Fruit fly (Drosophila melanogaster) whole organism, embryonic: ENCODE measurements around the gene CG10274.

ENCODE experiments used
- Atf3 ChIP-seq: fragments of 200-800 bp; sonication (Bioruptor generic); optimal IDR thresholded peaks from 3 replicates; lab custom pipeline; 2016; ENCODE audit warnings: missing biosample characterization, missing genetic modification characterization
- CG10147 ChIP-seq: fragments of 200-800 bp; sonication (Bioruptor generic); optimal IDR thresholded peaks from 2 replicates; lab custom pipeline; 2019; ENCODE audit warnings: missing biosample characterization, mild to moderate bottlenecking, missing genetic modification characterization, moderate library complexity
- CG10543 ChIP-seq: fragments of 200-800 bp; sonication (Bioruptor generic); optimal IDR thresholded peaks from 3 replicates; lab custom pipeline; 2017; ENCODE audit warnings: missing biosample characterization, mild to moderate bottlenecking, missing genetic modification characterization, moderate library complexity
- CG10654 ChIP-seq: fragments of 200-800 bp; sonication (Bioruptor generic); optimal IDR thresholded peaks from 2 replicates; lab custom pipeline; 2016; ENCODE audit warnings: missing biosample characterization, missing genetic modification characterization
- CG11085 ChIP-seq: fragments of 200-800 bp; sonication (Bioruptor generic); IDR thresholded peaks from 2 replicates; pipeline ENCODE4 v1.3.6; 2022; ENCODE audit warnings: missing biosample characterization, missing genetic modification characterization
- CG12104 ChIP-seq: fragments of 200-800 bp; sonication (Bioruptor generic); optimal IDR thresholded peaks from 3 replicates; lab custom pipeline; 2016; ENCODE audit warnings: missing biosample characterization, missing genetic modification characterization
- CG13624 ChIP-seq: fragments of 200-800 bp; sonication (Bioruptor generic); optimal IDR thresholded peaks from 2 replicates; lab custom pipeline; 2016; ENCODE audit warnings: missing biosample characterization, missing genetic modification characterization
- CG14667 ChIP-seq: fragments of 200-800 bp; sonication (Bioruptor generic); IDR thresholded peaks from 2 replicates; pipeline ENCODE4 v1.3.6; 2022; ENCODE audit warnings: missing biosample characterization, missing genetic modification characterization
- CG15073 ChIP-seq: fragments of 200-800 bp; sonication (Bioruptor generic); optimal IDR thresholded peaks from 2 replicates; lab custom pipeline; 2016; ENCODE audit warnings: missing biosample characterization, missing genetic modification characterization
- CG15696 ChIP-seq: fragments of 200-800 bp; sonication (Bioruptor generic); optimal IDR thresholded peaks from 2 replicates; lab custom pipeline; 2019; ENCODE audit warnings: missing biosample characterization, mild to moderate bottlenecking, missing genetic modification characterization, moderate library complexity
- CG1603 ChIP-seq: fragments of 200-800 bp; sonication (Bioruptor generic); optimal IDR thresholded peaks from 2 replicates; lab custom pipeline; 2019; ENCODE audit warnings: missing biosample characterization, mild to moderate bottlenecking, missing genetic modification characterization, moderate library complexity
- CG17328 ChIP-seq: fragments of 200-800 bp; sonication (Bioruptor generic); IDR thresholded peaks from 2 replicates; pipeline ENCODE4 v1.3.6; 2022; ENCODE audit warnings: missing biosample characterization, missing genetic modification characterization
- CG17361 ChIP-seq: fragments of 200-800 bp; sonication (Bioruptor generic); IDR thresholded peaks from 3 replicates; pipeline ENCODE4 v1.3.6; 2022; ENCODE audit warnings: missing biosample characterization, missing genetic modification characterization
- CG17612 ChIP-seq: fragments of 200-800 bp; sonication (Bioruptor generic); IDR thresholded peaks from 2 replicates; pipeline ENCODE4 v1.3.6; 2022; ENCODE audit warnings: missing biosample characterization, missing genetic modification characterization
- CG33213 ChIP-seq: fragments of 200-800 bp; sonication (Bioruptor generic); optimal IDR thresholded peaks from 3 replicates; lab custom pipeline; 2016; ENCODE audit warnings: missing biosample characterization, missing genetic modification characterization
- CG4707 ChIP-seq: fragments of 200-800 bp; sonication (Bioruptor generic); optimal IDR thresholded peaks from 2 replicates; lab custom pipeline; 2018; ENCODE audit warnings: missing biosample characterization, mild to moderate bottlenecking, missing genetic modification characterization, moderate library complexity
- CG5180 ChIP-seq: fragments of 200-800 bp; sonication (Bioruptor generic); optimal IDR thresholded peaks from 3 replicates; lab custom pipeline; 2017; ENCODE audit warnings: missing biosample characterization, missing genetic modification characterization, mild to moderate bottlenecking, moderate library complexity, missing genetic modification reagents
- CG7556 ChIP-seq: fragments of 200-800 bp; sonication (Bioruptor generic); optimal IDR thresholded peaks from 2 replicates; lab custom pipeline; 2017; ENCODE audit warnings: missing biosample characterization, mild to moderate bottlenecking, missing genetic modification characterization
- CkIIα-i1 ChIP-seq: fragments of 200-800 bp; sonication (Bioruptor generic); IDR thresholded peaks from 2 replicates; pipeline ENCODE4 v1.3.6; 2022; ENCODE audit warnings: missing biosample characterization, missing genetic modification characterization
- CrebB ChIP-seq: fragments of 200-800 bp; sonication (Bioruptor generic); optimal IDR thresholded peaks from 3 replicates; lab custom pipeline; 2018; ENCODE audit warnings: missing biosample characterization, mild to moderate bottlenecking, missing genetic modification characterization
- D ChIP-seq, 2 experiments: fragments of 200-800 bp in 1 of 2; fragments of >200 bp in 1 of 2; sonication (Bioruptor generic) in 1 of 2; optimal IDR thresholded peaks; 2 replicates in 1 of 2; 3 replicates in 1 of 2; lab custom pipeline; 2017; ENCODE audit warnings: mild to moderate bottlenecking in 1 of 2, missing biosample characterization in 1 of 2, missing genetic modification characterization in 1 of 2, missing genetic modification reagents in 1 of 2
- Drgx ChIP-seq: fragments of 200-800 bp; sonication (Bioruptor generic); IDR thresholded peaks from 2 replicates; pipeline ENCODE4 v1.3.6; 2022; ENCODE audit warnings: missing biosample characterization, missing genetic modification characterization
- Ets65A ChIP-seq: fragments of 200-800 bp; sonication (Bioruptor generic); peaks from one replicate; lab custom pipeline; 2016; ENCODE audit warnings: missing biosample characterization, missing genetic modification characterization
- Gug ChIP-seq: fragments of 200-800 bp; sonication (Bioruptor generic); IDR thresholded peaks from 4 replicates; pipeline ENCODE4 v1.3.6; 2022; ENCODE audit warnings: missing biosample characterization, missing genetic modification characterization
- HLH4C ChIP-seq: fragments of 200-800 bp; sonication (Bioruptor generic); IDR thresholded peaks from 3 replicates; pipeline ENCODE4 v1.3.6; 2022; ENCODE audit warnings: missing biosample characterization, missing genetic modification characterization; ENCODE audit not compliant: partially characterized antibody
- HLH54F ChIP-seq: fragments of 200-800 bp; sonication (Bioruptor generic); optimal IDR thresholded peaks from 3 replicates; lab custom pipeline; 2016; ENCODE audit warnings: missing biosample characterization, missing genetic modification characterization
- MBD-R2 ChIP-seq: fragments of 200-800 bp; sonication (Bioruptor generic); IDR thresholded peaks from 2 replicates; pipeline ENCODE4 v1.3.6; 2022; ENCODE audit warnings: missing biosample characterization, missing genetic modification characterization
- Neu2 ChIP-seq: fragments of 200-800 bp; sonication (Bioruptor generic); optimal IDR thresholded peaks from 3 replicates; lab custom pipeline; 2016; ENCODE audit warnings: missing biosample characterization, missing genetic modification characterization, borderline replicate concordance
- Nf-YB ChIP-seq: fragments of 200-800 bp; sonication (Bioruptor generic); optimal IDR thresholded peaks from 3 replicates; lab custom pipeline; 2019; ENCODE audit warnings: missing biosample characterization, mild to moderate bottlenecking, missing genetic modification characterization, moderate library complexity
- Oaz ChIP-seq: fragments of 200-800 bp; sonication (Bioruptor generic); IDR thresholded peaks from 2 replicates; pipeline ENCODE4 v1.3.6; 2022; ENCODE audit warnings: missing biosample characterization, missing genetic modification characterization
- PHDP ChIP-seq: fragments of 200-800 bp; sonication (Bioruptor generic); optimal IDR thresholded peaks from 3 replicates; lab custom pipeline; 2018; ENCODE audit warnings: missing biosample characterization, mild to moderate bottlenecking, missing genetic modification characterization, moderate library complexity
- Sry-β ChIP-seq: fragments of 200-800 bp; sonication (Bioruptor generic); optimal IDR thresholded peaks from 2 replicates; lab custom pipeline; 2018; ENCODE audit warnings: missing biosample characterization, mild to moderate bottlenecking, missing genetic modification characterization, moderate library complexity
- Sry-δ ChIP-seq: fragments of 200-800 bp; sonication (Bioruptor generic); optimal IDR thresholded peaks from 2 replicates; lab custom pipeline; 2016; ENCODE audit warnings: missing biosample characterization, missing genetic modification characterization
- cad ChIP-seq: fragments of >200 bp; optimal IDR thresholded peaks from 2 replicates; lab custom pipeline; 2017; ENCODE audit warnings: missing biosample characterization, missing genetic modification characterization
- crp ChIP-seq, 2 experiments: fragments of 200-800 bp; sonication (Bioruptor generic); optimal IDR thresholded peaks; 2 replicates in 1 of 2; 3 replicates in 1 of 2; lab custom pipeline; 2017; ENCODE audit warnings: missing biosample characterization in 2 of 2, missing genetic modification characterization in 2 of 2, mild to moderate bottlenecking in 1 of 2, moderate library complexity in 1 of 2
- emc ChIP-seq: fragments of 200-800 bp; sonication (Bioruptor generic); optimal IDR thresholded peaks from 2 replicates; lab custom pipeline; 2016; ENCODE audit warnings: missing biosample characterization, missing genetic modification characterization
- esg ChIP-seq: fragments of 200-800 bp; sonication (Bioruptor generic); conservative IDR thresholded peaks from 2 replicates; pipeline ENCODE4 v1.3.6; 2022; ENCODE audit warnings: missing biosample characterization, missing genetic modification characterization
- fd3F ChIP-seq: fragments of 200-800 bp; sonication (Bioruptor generic); optimal IDR thresholded peaks from 2 replicates; lab custom pipeline; 2018; ENCODE audit warnings: missing biosample characterization, mild to moderate bottlenecking, missing genetic modification characterization, moderate library complexity
- gem ChIP-seq: fragments of 200-800 bp; sonication (Bioruptor generic); optimal IDR thresholded peaks from 2 replicates; lab custom pipeline; 2019; ENCODE audit warnings: missing biosample characterization, mild to moderate bottlenecking, missing genetic modification characterization, moderate library complexity
- kni ChIP-seq: fragments of 200-800 bp; sonication (Bioruptor generic); optimal IDR thresholded peaks from 3 replicates; lab custom pipeline; 2017; ENCODE audit warnings: mild to moderate bottlenecking, missing biosample characterization, missing genetic modification reagents, missing genetic modification characterization
- otp ChIP-seq: fragments of 200-800 bp; sonication (Bioruptor generic); IDR thresholded peaks from 3 replicates; pipeline ENCODE4, ENCODE4 v1.3.6; 2022; ENCODE audit warnings: missing biosample characterization, missing genetic modification characterization
- pita ChIP-seq: fragments of 200-800 bp; sonication (Bioruptor generic); optimal IDR thresholded peaks from 2 replicates; lab custom pipeline; 2017; ENCODE audit warnings: missing biosample characterization, mild to moderate bottlenecking, missing genetic modification characterization
- sens ChIP-seq: fragments of 200-800 bp; sonication (Bioruptor generic); peaks from one replicate; lab custom pipeline; 2016; ENCODE audit warnings: missing biosample characterization, missing genetic modification characterization
- sim ChIP-seq: fragments of 200-800 bp; sonication (Bioruptor generic); IDR thresholded peaks from 2 replicates; pipeline ENCODE4 v1.3.6; 2022; ENCODE audit warnings: missing biosample characterization, missing genetic modification characterization
- sna ChIP-seq: fragments of 200-800 bp; sonication (Bioruptor generic); IDR thresholded peaks from 2 replicates; pipeline ENCODE4 v1.3.6; 2022; ENCODE audit warnings: missing biosample characterization, missing genetic modification characterization; ENCODE audit not compliant: partially characterized antibody
- toy ChIP-seq: fragments of 200-800 bp; sonication (Bioruptor generic); IDR thresholded peaks from 2 replicates; pipeline ENCODE4 v1.3.6; 2022; ENCODE audit warnings: missing biosample characterization, missing genetic modification characterization
- ttk ChIP-seq: fragments of 200-800 bp; sonication (Bioruptor generic); IDR thresholded peaks from 2 replicates; pipeline ENCODE4 v2.1.2; 2022; ENCODE audit warnings: missing biosample characterization, missing genetic modification characterization
- tup ChIP-seq: fragments of 200-800 bp; sonication (Bioruptor generic); optimal IDR thresholded peaks from 2 replicates; lab custom pipeline; 2016; ENCODE audit warnings: missing biosample characterization, mild to moderate bottlenecking, missing genetic modification characterization, moderate library complexity
- usp ChIP-seq: fragments of >200 bp; optimal IDR thresholded peaks from 2 replicates; lab custom pipeline; 2017; ENCODE audit warnings: missing biosample characterization, missing genetic modification characterization
- zen ChIP-seq: fragments of 200-800 bp; sonication (Bioruptor generic); optimal IDR thresholded peaks from 3 replicates; lab custom pipeline; 2018; ENCODE audit warnings: missing biosample characterization, mild to moderate bottlenecking, missing genetic modification characterization, moderate library complexity

The CG10274 gene

DNA sequence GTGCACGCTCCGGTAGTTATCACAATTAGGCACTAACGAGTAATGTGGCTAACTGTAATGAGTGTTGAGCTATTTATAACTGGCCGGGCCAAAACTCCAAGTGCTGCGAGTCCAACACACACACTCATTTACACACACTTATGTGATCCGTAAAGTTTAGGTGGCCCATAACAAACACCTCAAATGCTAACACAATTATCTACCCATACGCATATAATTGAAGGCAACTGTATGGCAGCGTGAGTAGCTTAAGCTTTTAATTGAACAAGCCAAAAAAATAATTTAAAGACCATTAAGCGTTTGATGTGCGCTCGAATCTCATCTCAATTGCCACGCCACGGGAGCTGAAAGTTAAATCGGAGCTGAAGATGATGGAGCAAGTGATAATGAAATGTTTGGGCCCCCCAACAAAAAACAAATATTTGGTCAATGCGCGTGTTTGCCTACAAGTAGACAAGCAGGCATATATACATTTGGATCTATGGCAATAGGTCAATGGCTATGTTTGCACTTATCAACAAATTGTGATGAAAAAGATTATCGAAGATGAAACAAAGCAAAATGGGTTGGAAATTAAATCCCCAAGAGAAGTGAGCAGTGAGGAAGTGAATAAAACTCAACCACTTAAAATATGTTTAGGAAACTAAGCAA is 41.6 kb downstream of the CG10274 start, which contains the start of gene Cpr65Av (continued):
- TF ChIP-seq CG13624 (GFP tag; lab: Kevin White, UChicago) (no peak), CG4707 (GFP tag; lab: Kevin White, UChicago) (peak; percentile 28), CkIIα-i1 (no peak), sens (GFP tag; lab: Kevin White, UChicago) (peak; percentile 83), ttk (no peak), MBD-R2 (GFP tag; lab: Robert Waterston, UW) (no peak), CG14667 (GFP tag; lab: Robert Waterston, UW) (no peak), CG1603 (peak; percentile 48), CG10147 (GFP tag; lab: Kevin White, UChicago) (no peak), usp (no peak), zen (tag; lab: Kevin White, UChicago) (no peak), HLH54F (GFP tag; lab: Kevin White, UChicago) (no peak), Nf-YB (GFP tag; lab: Kevin White, UChicago) (no peak), CG17361 (GFP tag; lab: Robert Waterston, UW) (no peak), gem (tag; lab: Kevin White, UChicago) (peak; percentile 32), Neu2 (GFP tag; lab: Kevin White, UChicago) (no peak), pita (no peak), otp (GFP tag; lab: Robert Waterston, UW) (peak; percentile 17; the same call in 1 of the 3 replicates), emc (GFP tag; lab: Kevin White, UChicago) (no peak), CG10543 (no peak), Drgx (GFP tag; lab: Robert Waterston, UW) (no peak), sna (no peak), fd3F (GFP tag; lab: Kevin White, UChicago) (no peak), Sry-δ (no peak), CG11085 (GFP tag; lab: Robert Waterston, UW) (no peak), CrebB (tag; lab: Kevin White, UChicago) (peak; percentile 26), CG17612 (GFP tag; lab: Robert Waterston, UW) (no peak), tup (GFP tag; lab: Kevin White, UChicago) (no peak), CG5180 (peak; percentile 30), D (optimal IDR thresholded peaks at IDR 0.05; lab: Kevin White, UChicago) (no peak), D (GFP tag; optimal IDR thresholded peaks at IDR 0.05; lab: Kevin White, UChicago) (no peak), crp (GFP tag; optimal IDR thresholded peaks at IDR 0.05; lab: Kevin White, UChicago) (no peak), CG15073 (no peak), Oaz (GFP tag; lab: Robert Waterston, UW) (no peak), PHDP (tag; lab: Kevin White, UChicago) (peak; percentile 54), kni (GFP tag; lab: Kevin White, UChicago) (no peak), sim (no peak), toy (GFP tag; lab: Robert Waterston, UW) (no peak), CG17328 (GFP tag; lab: Robert Waterston, UW) (no peak), esg (GFP tag; lab: Robert Waterston, UW) (no peak), CG10654 (GFP tag; lab: Kevin White, UChicago) (no peak), CG12104 (peak; percentile 14), Gug (GFP tag; lab: Robert Waterston, UW) (no peak), HLH4C (GFP tag; lab: Robert Waterston, UW) (no peak), Sry-β (no peak), Atf3 (GFP tag; lab: Kevin White, UChicago) (peak; percentile 6), cad (GFP tag; lab: Kevin White, UChicago) (no peak), CG15696 (tag; lab: Kevin White, UChicago) (peak; percentile 13), CG7556 (GFP tag; lab: Kevin White, UChicago) (no peak), Ets65A (GFP tag; lab: Kevin White, UChicago) (no peak), CG33213 (GFP tag; lab: Kevin White, UChicago) (no peak)
